Fruit fly (Drosophila melanogaster) whole organism, embryonic: Measurements from ENCODE around the gene Oseg1.
A peak's percentile ranks its signal among the peaks of the same experiment; 100 is the strongest.

ENCODE experiments used
- Bteb2 ChIP-seq: fragments of 200-800 bp; sonication (Bioruptor generic); optimal IDR thresholded peaks from 2 replicates; lab custom pipeline; 2016; ENCODE audit warnings: missing biosample characterization, missing genetic modification characterization
- CG11085 ChIP-seq: fragments of 200-800 bp; sonication (Bioruptor generic); IDR thresholded peaks from 2 replicates; pipeline ENCODE4 v1.3.6; 2022; ENCODE audit warnings: missing biosample characterization, missing genetic modification characterization
- CG11093 ChIP-seq: fragments of 200-800 bp; sonication (Bioruptor generic); IDR thresholded peaks from 3 replicates; pipeline ENCODE4 v1.3.6; 2022; ENCODE audit warnings: missing biosample characterization, missing genetic modification characterization
- CG12104 ChIP-seq: fragments of 200-800 bp; sonication (Bioruptor generic); optimal IDR thresholded peaks from 3 replicates; lab custom pipeline; 2016; ENCODE audit warnings: missing biosample characterization, missing genetic modification characterization
- CG13296 ChIP-seq: fragments of 200-800 bp; sonication (Bioruptor generic); optimal IDR thresholded peaks from 3 replicates; lab custom pipeline; 2018; ENCODE audit warnings: missing biosample characterization, mild to moderate bottlenecking, missing genetic modification characterization
- CG14014 ChIP-seq: fragments of 200-800 bp; sonication (Bioruptor generic); IDR thresholded peaks from 2 replicates; pipeline ENCODE4 v1.3.6; 2022; ENCODE audit warnings: missing biosample characterization, missing genetic modification characterization
- CG15514 ChIP-seq: fragments of 200-800 bp; sonication (Bioruptor generic); optimal IDR thresholded peaks from 3 replicates; lab custom pipeline; 2017; ENCODE audit warnings: missing biosample characterization, missing genetic modification characterization, mild to moderate bottlenecking, moderate library complexity, missing genetic modification reagents
- CG18262 ChIP-seq: fragments of 200-800 bp; optimal IDR thresholded peaks from 3 replicates; lab custom pipeline; 2019; ENCODE audit warnings: missing biosample characterization, mild to moderate bottlenecking, missing genetic modification characterization, moderate library complexity
- CG2199 ChIP-seq: fragments of 200-800 bp; sonication (Bioruptor generic); IDR thresholded peaks from 3 replicates; pipeline ENCODE4 v1.3.6; 2022; ENCODE audit warnings: missing biosample characterization, missing genetic modification characterization
- CG30020 ChIP-seq: fragments of 200-800 bp; optimal IDR thresholded peaks from 2 replicates; lab custom pipeline; 2019; ENCODE audit warnings: missing biosample characterization, mild to moderate bottlenecking, missing genetic modification characterization, moderate library complexity
- CG30403 ChIP-seq: fragments of 200-800 bp; sonication (Bioruptor generic); optimal IDR thresholded peaks from 3 replicates; lab custom pipeline; 2016; ENCODE audit warnings: missing biosample characterization, missing genetic modification characterization
- CG30431 ChIP-seq: fragments of 200-800 bp; sonication (Bioruptor generic); optimal IDR thresholded peaks from 2 replicates; lab custom pipeline; 2017; ENCODE audit warnings: missing biosample characterization, missing genetic modification characterization
- CG32532 ChIP-seq: fragments of 200-800 bp; sonication (Bioruptor generic); IDR thresholded peaks from 2 replicates; pipeline ENCODE4 v1.3.6; 2022; ENCODE audit warnings: missing biosample characterization, missing genetic modification characterization
- CG3281 ChIP-seq: fragments of 200-800 bp; sonication (Bioruptor generic); optimal IDR thresholded peaks from 3 replicates; lab custom pipeline; 2017; ENCODE audit warnings: missing biosample characterization, mild to moderate bottlenecking, missing genetic modification characterization
- CG34224 ChIP-seq: fragments of 200-800 bp; sonication (Bioruptor generic); IDR thresholded peaks from 3 replicates; pipeline ENCODE4 v1.3.6; 2022; ENCODE audit warnings: missing biosample characterization, missing genetic modification characterization; ENCODE audit not compliant: partially characterized antibody
- CG3995 ChIP-seq: fragments of 200-800 bp; sonication (Bioruptor generic); optimal IDR thresholded peaks from 3 replicates; lab custom pipeline; 2016; ENCODE audit warnings: missing biosample characterization, missing genetic modification characterization
- CG4360 ChIP-seq: fragments of 200-800 bp; sonication (Bioruptor generic); IDR thresholded peaks from 2 replicates; pipeline ENCODE4 v1.3.6; 2022; ENCODE audit warnings: missing biosample characterization, missing genetic modification characterization
- CG4424 ChIP-seq: fragments of 200-800 bp; sonication (Bioruptor generic); optimal IDR thresholded peaks from 3 replicates; lab custom pipeline; 2016; ENCODE audit warnings: missing biosample characterization, missing genetic modification characterization
- CG4617 ChIP-seq: fragments of 200-800 bp; sonication (Bioruptor generic); optimal IDR thresholded peaks from 3 replicates; lab custom pipeline; 2016; ENCODE audit warnings: missing biosample characterization, missing genetic modification characterization, borderline replicate concordance
- CG7271 ChIP-seq: fragments of 200-800 bp; sonication (Bioruptor generic); optimal IDR thresholded peaks from 2 replicates; lab custom pipeline; 2018; ENCODE audit warnings: missing biosample characterization, mild to moderate bottlenecking, missing genetic modification characterization, moderate library complexity
- Dek ChIP-seq: fragments of 200-800 bp; sonication (Bioruptor generic); optimal IDR thresholded peaks from 3 replicates; lab custom pipeline; 2019; ENCODE audit warnings: missing biosample characterization, mild to moderate bottlenecking, missing genetic modification characterization, moderate library complexity
- Doc3 ChIP-seq: fragments of 200-800 bp; sonication (Bioruptor generic); IDR thresholded peaks from 3 replicates; pipeline ENCODE4 v1.3.6; 2022; ENCODE audit warnings: missing biosample characterization, missing genetic modification characterization; ENCODE audit not compliant: partially characterized antibody
- Drgx ChIP-seq: fragments of 200-800 bp; sonication (Bioruptor generic); IDR thresholded peaks from 2 replicates; pipeline ENCODE4 v1.3.6; 2022; ENCODE audit warnings: missing biosample characterization, missing genetic modification characterization
- ERR ChIP-seq: fragments of 200-800 bp; sonication (Bioruptor generic); optimal IDR thresholded peaks from 2 replicates; lab custom pipeline; 2016; ENCODE audit warnings: missing biosample characterization, missing genetic modification characterization
- H15 ChIP-seq: fragments of 200-800 bp; sonication (Bioruptor generic); IDR thresholded peaks from 3 replicates; pipeline ENCODE4 v1.3.6; 2022; ENCODE audit warnings: missing biosample characterization, missing genetic modification characterization
- Hey ChIP-seq: fragments of 200-800 bp; sonication (Bioruptor generic); optimal IDR thresholded peaks from 3 replicates; lab custom pipeline; 2018; ENCODE audit warnings: missing biosample characterization, mild to moderate bottlenecking, missing genetic modification characterization
- Hmr ChIP-seq: fragments of 200-800 bp; sonication (Bioruptor generic); optimal IDR thresholded peaks from 3 replicates; lab custom pipeline; 2017; ENCODE audit warnings: mild to moderate bottlenecking, missing biosample characterization, missing genetic modification reagents, missing genetic modification characterization
- Lpt ChIP-seq: fragments of >200 bp; optimal IDR thresholded peaks from 2 replicates; lab custom pipeline; 2018; ENCODE audit warnings: missing biosample characterization, missing genetic modification characterization
- Max ChIP-seq: fragments of 200-800 bp; sonication (Bioruptor generic); optimal IDR thresholded peaks from 2 replicates; lab custom pipeline; 2016; ENCODE audit warnings: missing biosample characterization, mild to moderate bottlenecking, missing genetic modification characterization
- Mes4 ChIP-seq: fragments of 200-800 bp; sonication (Bioruptor generic); optimal IDR thresholded peaks from 2 replicates; lab custom pipeline; 2016; ENCODE audit warnings: missing biosample characterization, missing genetic modification characterization
- Nf-YC ChIP-seq: fragments of 200-800 bp; optimal IDR thresholded peaks from 3 replicates; lab custom pipeline; 2019; ENCODE audit warnings: missing biosample characterization, mild to moderate bottlenecking, missing genetic modification characterization, moderate library complexity
- Opbp ChIP-seq: fragments of 200-800 bp; sonication (Bioruptor generic); IDR thresholded peaks from 3 replicates; pipeline ENCODE4 v1.3.6; 2022; ENCODE audit warnings: missing biosample characterization, missing genetic modification characterization; ENCODE audit not compliant: partially characterized antibody
- Optix ChIP-seq: fragments of 200-800 bp; sonication (Bioruptor generic); IDR thresholded peaks from 3 replicates; pipeline ENCODE4 v1.3.6; 2022; ENCODE audit warnings: missing biosample characterization, missing genetic modification characterization
- Six4 ChIP-seq: fragments of 200-800 bp; sonication (Bioruptor generic); optimal IDR thresholded peaks from 2 replicates; lab custom pipeline; 2016; ENCODE audit warnings: missing biosample characterization, missing genetic modification characterization
- Spps ChIP-seq: fragments of 200-800 bp; sonication (Bioruptor generic); optimal IDR thresholded peaks from 2 replicates; lab custom pipeline; 2018; ENCODE audit warnings: missing biosample characterization, mild to moderate bottlenecking, missing genetic modification characterization
- al ChIP-seq: fragments of 200-800 bp; sonication (Bioruptor generic); IDR thresholded peaks from 2 replicates; pipeline ENCODE4 v1.3.6; 2022; ENCODE audit warnings: missing biosample characterization, missing genetic modification characterization
- az2 ChIP-seq: fragments of 200-800 bp; sonication (Bioruptor generic); optimal IDR thresholded peaks from 3 replicates; lab custom pipeline; 2016; ENCODE audit warnings: missing biosample characterization, missing genetic modification characterization
- bigmax ChIP-seq: fragments of 200-800 bp; sonication (Bioruptor generic); optimal IDR thresholded peaks from 2 replicates; lab custom pipeline; 2018; ENCODE audit warnings: missing biosample characterization, mild to moderate bottlenecking, missing genetic modification characterization
- disco-r ChIP-seq: fragments of 200-800 bp; sonication (Bioruptor generic); optimal IDR thresholded peaks from 2 replicates; lab custom pipeline; 2016; ENCODE audit warnings: missing biosample characterization, missing genetic modification characterization
- fru ChIP-seq: fragments of >200 bp; optimal IDR thresholded peaks from 2 replicates; lab custom pipeline; 2017
- grn ChIP-seq: fragments of 200-800 bp; sonication (Bioruptor generic); optimal IDR thresholded peaks from 3 replicates; lab custom pipeline; 2017; ENCODE audit warnings: missing biosample characterization, missing genetic modification characterization
- gt ChIP-seq: fragments of 200-800 bp; sonication (Bioruptor generic); IDR thresholded peaks from 2 replicates; pipeline ENCODE4 v1.3.6; 2022; ENCODE audit warnings: missing biosample characterization, missing genetic modification characterization
- h ChIP-seq: fragments of >200 bp; optimal IDR thresholded peaks from 2 replicates; lab custom pipeline; 2017
- kah ChIP-seq: fragments of 200-800 bp; sonication (Bioruptor generic); optimal IDR thresholded peaks from 2 replicates; lab custom pipeline; 2018; ENCODE audit warnings: missing biosample characterization, mild to moderate bottlenecking, missing genetic modification characterization
- nmo ChIP-seq: fragments of 200-800 bp; sonication (Bioruptor generic); optimal IDR thresholded peaks from 2 replicates; lab custom pipeline; 2018; ENCODE audit warnings: missing biosample characterization, mild to moderate bottlenecking, missing genetic modification characterization, moderate library complexity
- onecut ChIP-seq: fragments of 200-800 bp; sonication (Bioruptor generic); IDR thresholded peaks from 2 replicates; pipeline ENCODE4 v1.3.6; 2022; ENCODE audit warnings: missing biosample characterization, missing genetic modification characterization
- rib ChIP-seq: fragments of 200-800 bp; sonication (Bioruptor generic); IDR thresholded peaks from 2 replicates; pipeline ENCODE4 v1.3.6; 2022; ENCODE audit warnings: missing biosample characterization, missing genetic modification characterization
- run ChIP-seq: fragments of 200-800 bp; sonication (Bioruptor generic); optimal IDR thresholded peaks from 3 replicates; lab custom pipeline; 2018; ENCODE audit warnings: missing biosample characterization, mild to moderate bottlenecking, missing genetic modification characterization
- slbo ChIP-seq: fragments of 200-800 bp; sonication (Bioruptor generic); IDR thresholded peaks from 2 replicates; pipeline ENCODE4 v1.3.6; 2022; ENCODE audit warnings: missing biosample characterization, missing genetic modification characterization
- sna ChIP-seq: fragments of 200-800 bp; sonication (Bioruptor generic); IDR thresholded peaks from 2 replicates; pipeline ENCODE4 v1.3.6; 2022; ENCODE audit warnings: missing biosample characterization, missing genetic modification characterization; ENCODE audit not compliant: partially characterized antibody
- stwl ChIP-seq: fragments of 200-800 bp; sonication (Bioruptor generic); optimal IDR thresholded peaks from 3 replicates; lab custom pipeline; 2018; ENCODE audit warnings: missing biosample characterization, mild to moderate bottlenecking, missing genetic modification characterization, moderate library complexity
- unc-4 ChIP-seq: fragments of 200-800 bp; sonication (Bioruptor generic); IDR thresholded peaks from 2 replicates; pipeline ENCODE4 v1.3.6; 2022; ENCODE audit warnings: missing biosample characterization, missing genetic modification characterization; ENCODE audit not compliant: partially characterized antibody

The Oseg1 gene

DNA sequence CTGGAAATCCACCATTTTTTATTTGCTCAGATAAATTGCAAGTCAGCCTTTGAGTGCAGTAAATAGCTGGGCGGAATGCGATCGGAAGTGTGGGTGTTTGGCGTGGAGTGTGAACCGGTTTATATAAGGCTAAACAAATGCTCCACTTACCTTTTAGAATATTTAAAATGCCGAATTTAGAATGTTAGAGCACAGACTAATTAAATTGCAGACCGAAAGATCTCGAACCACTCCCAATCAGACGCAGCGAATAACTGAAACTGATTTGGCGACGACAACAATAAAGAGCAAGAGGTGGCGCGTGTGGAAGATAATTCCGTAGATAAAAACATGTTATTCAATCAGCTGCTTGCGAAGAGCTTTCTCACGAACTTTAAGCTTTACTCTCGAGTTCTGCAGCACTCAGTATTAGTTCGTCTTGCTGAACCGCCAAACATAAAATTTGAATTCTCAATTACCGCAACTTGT is 51.9 kb downstream of the Oseg1 start, which contains the start of gene Idh (continued):
- TF ChIP-seq CG32532 (GFP tag; lab: Robert Waterston, UW) (no peak), az2 (GFP tag; lab: Kevin White, UChicago) (no peak), Spps (tag; lab: Kevin White, UChicago) (no peak), CG30431 (GFP tag; lab: Kevin White, UChicago) (no peak), CG30020 (tag; lab: Kevin White, UChicago) (no peak), CG30403 (GFP tag; lab: Kevin White, UChicago) (no peak), CG2199 (no peak), onecut (no peak), CG11093 (no peak), Doc3 (GFP tag; lab: Robert Waterston, UW) (no peak), unc-4 (GFP tag; lab: Robert Waterston, UW) (peak; percentile 61), gt (GFP tag; lab: Robert Waterston, UW) (no peak), grn (GFP tag; lab: Kevin White, UChicago) (peak; percentile 54), CG4424 (GFP tag; lab: Kevin White, UChicago) (no peak), bigmax (GFP tag; lab: Kevin White, UChicago) (no peak), Nf-YC (tag; lab: Kevin White, UChicago) (peak; percentile 49), Mes4 (GFP tag; lab: Kevin White, UChicago) (no peak), kah (GFP tag; lab: Kevin White, UChicago) (no peak), CG13296 (peak; percentile 56), CG11085 (GFP tag; lab: Robert Waterston, UW) (no peak), CG4360 (GFP tag; lab: Robert Waterston, UW) (no peak), H15 (GFP tag; lab: Robert Waterston, UW) (no peak), stwl (tag; lab: Kevin White, UChicago) (no peak), Hey (tag; lab: Kevin White, UChicago) (peak; percentile 42), Hmr (GFP tag; lab: Kevin White, UChicago) (peak; percentile 52), Opbp (GFP tag; lab: Robert Waterston, UW) (0 out of 3 replicates have a peak, but pooled peaks have one; percentile 29), ERR (GFP tag; lab: Kevin White, UChicago) (no peak), nmo (GFP tag; lab: Kevin White, UChicago) (no peak), sna (peak; percentile 57; the same call in 1 of the 2 replicates), CG4617 (GFP tag; lab: Kevin White, UChicago) (no peak), CG12104 (GFP tag; lab: Kevin White, UChicago) (no peak), fru (lab: Kevin White, UChicago) (no peak), Optix (GFP tag; lab: Robert Waterston, UW) (no peak), run (tag; lab: Kevin White, UChicago) (no peak), CG18262 (tag; lab: Kevin White, UChicago) (no peak), CG34224 (GFP tag; lab: Robert Waterston, UW) (peak; percentile 65), CG3281 (peak; percentile 42), al (GFP tag; lab: Robert Waterston, UW) (no peak), Drgx (GFP tag; lab: Robert Waterston, UW) (no peak), Dek (tag; lab: Kevin White, UChicago) (no peak), h (lab: Kevin White, UChicago) (no peak), Bteb2 (GFP tag; lab: Kevin White, UChicago) (no peak), CG7271 (no peak), CG3995 (no peak), slbo (GFP tag; lab: Robert Waterston, UW) (no peak), Max (GFP tag; lab: Kevin White, UChicago) (no peak), Six4 (GFP tag; lab: Kevin White, UChicago) (no peak), CG15514 (GFP tag; lab: Kevin White, UChicago) (peak; percentile 61), CG14014 (GFP tag; lab: Robert Waterston, UW) (0 out of 2 replicates have a peak, but pooled peaks have one; percentile 17), rib (GFP tag; lab: Robert Waterston, UW) (peak; percentile 57; the same call in 1 of the 2 replicates), Lpt (GFP tag; lab: Kevin White, UChicago) (no peak), disco-r (peak; percentile 7)
